Worm (Caenorhabditis elegans): ENCODE results near the gene col-109.

col-109 gene

ce11 chrIV:1824065-1824531, 4.0 kb upstream of the col-109 start, which contains the start of gene cmk-1:
Gene cmk-1 (plus strand): TSS chrIV:1824481.
- TF ChIP-seq ceh-9 (tag; optimal IDR thresholded peaks at IDR 0.05) (no peak), K09A11.1 (tag; optimal IDR thresholded peaks at IDR 0.05; ENCODE audit: insufficient read depth) (peak; percentile 35), hlh-13 (GFP tag; optimal IDR thresholded peaks at IDR 0.05) (no peak), rnt-1 (tag; optimal IDR thresholded peaks at IDR 0.05) (peak; percentile 70), pha-4 (tag; optimal IDR thresholded peaks at IDR 0.05) (no peak), dve-1 (tag; optimal IDR thresholded peaks at IDR 0.05) (no peak), ceh-19 (GFP tag; optimal IDR thresholded peaks at IDR 0.05) (peak; percentile 25), C38D4.7 (GFP tag; optimal IDR thresholded peaks at IDR 0.05) (no peak), unc-42 (tag; optimal IDR thresholded peaks at IDR 0.05) (peak; percentile 92), ceh-18 (tag; optimal IDR thresholded peaks at IDR 0.05) (peak; percentile 91), C08G9.2 (tag; optimal IDR thresholded peaks at IDR 0.05) (no peak), ref-2 (tag; optimal IDR thresholded peaks at IDR 0.05) (peak; percentile 13), odd-2 (tag; optimal IDR thresholded peaks at IDR 0.05) (no peak), pros-1 (tag; optimal IDR thresholded peaks at IDR 0.05) (no peak), npax-4 (tag; optimal IDR thresholded peaks at IDR 0.05) (no peak), hlh-6 (tag; optimal IDR thresholded peaks at IDR 0.05) (no peak), dmd-4 (tag; optimal IDR thresholded peaks at IDR 0.05; ENCODE audit: borderline replicate concordance) (peak; percentile 13), che-1 (tag; optimal IDR thresholded peaks at IDR 0.05) (no peak), ceh-31 (tag; optimal IDR thresholded peaks at IDR 0.05) (peak; percentile 81), ttx-3 (tag; optimal IDR thresholded peaks at IDR 0.05) (no peak), lin-11 (tag; optimal IDR thresholded peaks at IDR 0.05) (no peak), elt-4 (tag; optimal IDR thresholded peaks at IDR 0.05) (no peak), unc-55 (GFP tag; optimal IDR thresholded peaks at IDR 0.05) (peak; percentile 40), sox-2 (GFP tag; IDR thresholded peaks at IDR 0.05) (no peak), sox-4 (tag; optimal IDR thresholded peaks at IDR 0.05) (no peak), ztf-16 (tag; optimal IDR thresholded peaks at IDR 0.05) (no peak), pqm-1 (tag; optimal IDR thresholded peaks at IDR 0.05) (no peak), F13H6.1 (tag; optimal IDR thresholded peaks at IDR 0.05) (peak; percentile 1), mec-3 (tag; optimal IDR thresholded peaks at IDR 0.05; ENCODE audit: borderline replicate concordance) (no peak), pha-2 (tag; optimal IDR thresholded peaks at IDR 0.05) (no peak), tbx-7 (tag; optimal IDR thresholded peaks at IDR 0.05) (no peak), ceh-14 (tag; optimal IDR thresholded peaks at IDR 0.05) (peak; percentile 81), unc-3 (GFP tag; conservative IDR thresholded peaks at IDR 0.05) (no peak), unc-3 (tag; optimal IDR thresholded peaks at IDR 0.05) (no peak), fkh-6 (tag; optimal IDR thresholded peaks at IDR 0.05) (no peak), pag-3 (tag; optimal IDR thresholded peaks at IDR 0.05; ENCODE audit: borderline replicate concordance) (no peak), ceh-48 (tag; optimal IDR thresholded peaks at IDR 0.05) (no peak), ceh-6 (GFP tag; optimal IDR thresholded peaks at IDR 0.05) (no peak), ceh-34 (tag; optimal IDR thresholded peaks at IDR 0.05) (no peak), T23F11.4 (GFP tag; optimal IDR thresholded peaks at IDR 0.05) (no peak), tbx-2 (tag; optimal IDR thresholded peaks at IDR 0.05) (peak; percentile 70), nfya-1 (tag; optimal IDR thresholded peaks at IDR 0.05) (peak; percentile 83), ceh-30 (tag; optimal IDR thresholded peaks at IDR 0.05) (peak; percentile 15), ama-1 (optimal IDR thresholded peaks at IDR 0.05) (no peak), ceh-22 (tag; optimal IDR thresholded peaks at IDR 0.05) (no peak), Y22D7AL.16 (tag; optimal IDR thresholded peaks at IDR 0.05) (no peak), nhr-232 (tag; optimal IDR thresholded peaks at IDR 0.05) (no peak), hlh-15 (tag; optimal IDR thresholded peaks at IDR 0.05) (no peak), hlh-30 (tag; optimal IDR thresholded peaks at IDR 0.05; ENCODE audit: insufficient read depth) (peak; percentile 62), nhr-11 (tag; optimal IDR thresholded peaks at IDR 0.05) (no peak), ceh-45 (GFP tag; IDR thresholded peaks at IDR 0.05) (no peak), sdc-2 (tag; optimal IDR thresholded peaks at IDR 0.05) (no peak), eyg-1 (tag; optimal IDR thresholded peaks at IDR 0.05) (no peak), pat-9 (tag; optimal IDR thresholded peaks at IDR 0.05) (no peak)

All from whole organism, late embryonic.